Worm (Caenorhabditis elegans) whole organism, L3 larva: Measurements from ENCODE around the gene T23B7.3.

Experiments
- ZK546.5 ChIP-seq: sonication (generic microtip); optimal IDR thresholded peaks from 2 replicates; lab custom pipeline; 2017; ENCODE audit warnings: missing biosample characterization, missing genetic modification characterization
- aly-2 ChIP-seq: fragments of 150-350 bp; optimal IDR thresholded peaks from 2 replicates; lab custom pipeline; 2014; ENCODE audit warnings: missing biosample characterization, missing genetic modification characterization
- ama-1 ChIP-seq: fragments of 150-350 bp; optimal IDR thresholded peaks from 2 replicates; lab custom pipeline; 2018
- ceh-28 ChIP-seq: fragments of 150-350 bp; optimal IDR thresholded peaks from 2 replicates; lab custom pipeline; 2014; ENCODE audit warnings: missing biosample characterization, missing genetic modification reagents, missing genetic modification characterization
- ceh-82 ChIP-seq: fragments of 150-350 bp; optimal IDR thresholded peaks from 2 replicates; lab custom pipeline; 2014; ENCODE audit warnings: missing biosample characterization, missing genetic modification characterization
- ceh-9 ChIP-seq: sonication (generic microtip); optimal IDR thresholded peaks from 2 replicates; lab custom pipeline; 2018; ENCODE audit warnings: missing biosample characterization, missing genetic modification characterization
- daf-12 ChIP-seq: fragments of 150-350 bp; optimal IDR thresholded peaks from 2 replicates; lab custom pipeline; 2014; ENCODE audit warnings: missing biosample characterization, missing genetic modification reagents, missing genetic modification characterization
- egl-5 ChIP-seq: fragments of 150-350 bp; optimal IDR thresholded peaks from 2 replicates; lab custom pipeline; 2017; ENCODE audit warnings: missing biosample characterization, missing genetic modification reagents, missing genetic modification characterization, inconsistent platforms
- elt-2 ChIP-seq: sonication (generic microtip); optimal IDR thresholded peaks from 2 replicates; lab custom pipeline; 2016; ENCODE audit warnings: missing genetic modification reagents, mild to moderate bottlenecking, missing genetic modification characterization, missing compliant biosample characterization
- elt-3 ChIP-seq, 3 experiments: fragments of 150-350 bp in 1 of 3; sonication (generic microtip) in 2 of 3; optimal IDR thresholded peaks; 2 replicates in 2 of 3; 4 replicates in 1 of 3; lab custom pipeline; 2014 to 2017; ENCODE audit warnings: missing biosample characterization in 3 of 3, missing genetic modification characterization in 3 of 3
- eor-1 ChIP-seq, 2 experiments: fragments of 150-350 bp; optimal IDR thresholded peaks; 2 replicates each; lab custom pipeline; 2014 to 2018; ENCODE audit warnings: missing biosample characterization in 2 of 2, missing genetic modification characterization in 2 of 2
- fkh-10 ChIP-seq: sonication (generic microtip); optimal IDR thresholded peaks from 2 replicates; lab custom pipeline; 2017; ENCODE audit warnings: missing biosample characterization, missing genetic modification reagents, missing genetic modification characterization
- fos-1 ChIP-seq: fragments of 150-350 bp; optimal IDR thresholded peaks from 2 replicates; lab custom pipeline; 2014; ENCODE audit warnings: missing biosample characterization, missing genetic modification characterization
- hmg-11 ChIP-seq: sonication (generic microtip); optimal IDR thresholded peaks from 2 replicates; lab custom pipeline; 2016; ENCODE audit warnings: missing genetic modification characterization, missing compliant biosample characterization
- lin-39 ChIP-seq: fragments of 150-350 bp; optimal IDR thresholded peaks from 2 replicates; lab custom pipeline; 2018; ENCODE audit warnings: missing biosample characterization, missing genetic modification reagents, missing genetic modification characterization
- nfya-1 ChIP-seq: sonication (generic microtip); optimal IDR thresholded peaks from 2 replicates; lab custom pipeline; 2017; ENCODE audit warnings: missing genetic modification characterization, mild to moderate bottlenecking, missing compliant biosample characterization, antibody characterized with exemption, moderate library complexity; ENCODE audit not compliant: insufficient read depth
- nhr-11 ChIP-seq: fragments of 150-350 bp; optimal IDR thresholded peaks from 2 replicates; lab custom pipeline; 2014; ENCODE audit warnings: missing biosample characterization, missing genetic modification characterization
- nhr-12 ChIP-seq: fragments of 150-350 bp; optimal IDR thresholded peaks from 2 replicates; lab custom pipeline; 2014; ENCODE audit warnings: missing biosample characterization, missing genetic modification characterization
- nhr-23 ChIP-seq: fragments of 150-350 bp; optimal IDR thresholded peaks from 2 replicates; lab custom pipeline; 2014; ENCODE audit warnings: missing biosample characterization, missing genetic modification reagents, missing genetic modification characterization
- nhr-237 ChIP-seq: fragments of 150-350 bp; optimal IDR thresholded peaks from 2 replicates; lab custom pipeline; 2014; ENCODE audit warnings: missing biosample characterization, missing genetic modification characterization
- nhr-25 ChIP-seq: sonication (generic microtip); optimal IDR thresholded peaks from 2 replicates; lab custom pipeline; 2017; ENCODE audit warnings: missing biosample characterization, missing genetic modification characterization
- nhr-28 ChIP-seq: fragments of 150-350 bp; optimal IDR thresholded peaks from 2 replicates; lab custom pipeline; 2014; ENCODE audit warnings: missing biosample characterization, missing genetic modification characterization
- nhr-43 ChIP-seq: sonication (generic microtip); optimal IDR thresholded peaks from 2 replicates; lab custom pipeline; 2016; ENCODE audit warnings: mild to moderate bottlenecking, missing genetic modification characterization, missing compliant biosample characterization; ENCODE audit not compliant: poor library complexity, severe bottlenecking
- nhr-67 ChIP-seq: fragments of 150-350 bp; optimal IDR thresholded peaks from 2 replicates; lab custom pipeline; 2014; ENCODE audit warnings: missing biosample characterization, missing genetic modification characterization
- nhr-77 ChIP-seq: fragments of 150-350 bp; optimal IDR thresholded peaks from 2 replicates; lab custom pipeline; 2014; ENCODE audit warnings: missing biosample characterization, missing genetic modification characterization
- pha-4 ChIP-seq: fragments of 150-350 bp; optimal IDR thresholded peaks from 2 replicates; lab custom pipeline; 2014; ENCODE audit warnings: missing biosample characterization, missing genetic modification reagents, missing genetic modification characterization
- pqm-1 ChIP-seq: fragments of 150-350 bp; optimal IDR thresholded peaks from 2 replicates; lab custom pipeline; 2017; ENCODE audit warnings: missing biosample characterization, missing genetic modification characterization, inconsistent platforms
- sea-2 ChIP-seq: fragments of 150-350 bp; sonication (generic microtip); optimal IDR thresholded peaks from 4 replicates; lab custom pipeline; 2014; ENCODE audit warnings: missing biosample characterization, missing genetic modification reagents, missing genetic modification characterization
- skn-1 ChIP-seq: fragments of 150-350 bp; optimal IDR thresholded peaks from 2 replicates; lab custom pipeline; 2014; ENCODE audit warnings: missing biosample characterization, missing genetic modification characterization
- zag-1 ChIP-seq: fragments of 150-350 bp; optimal IDR thresholded peaks from 2 replicates; lab custom pipeline; 2014; ENCODE audit warnings: missing biosample characterization, missing genetic modification characterization
- ztf-11 ChIP-seq: fragments of 150-350 bp; optimal IDR thresholded peaks from 2 replicates; lab custom pipeline; 2014; ENCODE audit warnings: missing biosample characterization, missing genetic modification characterization

T23B7.3 gene

DNA sequence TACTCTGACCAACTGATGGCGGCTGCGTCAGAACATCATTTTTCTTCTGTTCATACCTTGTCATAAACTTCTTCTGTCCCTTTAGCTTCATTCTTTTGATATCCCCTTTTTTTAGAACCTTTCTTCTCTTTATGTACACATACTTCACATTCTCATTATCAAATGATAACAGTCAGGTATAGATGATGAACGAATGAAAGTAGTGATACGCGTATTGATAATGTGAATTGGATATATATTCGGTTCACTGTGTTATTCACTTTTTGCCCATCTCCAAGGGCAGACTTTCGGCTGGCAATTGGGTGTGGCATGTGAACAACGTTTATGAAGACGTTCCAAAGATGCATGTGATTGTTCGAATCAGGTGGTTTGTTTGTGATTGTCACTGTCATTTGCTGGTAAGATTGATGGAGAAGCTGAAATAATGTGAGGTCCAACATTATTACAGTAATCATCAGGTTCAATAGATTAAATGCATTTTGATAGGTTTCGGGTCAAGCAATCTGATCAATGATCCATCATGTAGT, 24.4 kb downstream of the T23B7.3 start, which contains the start of gene F11G11.15:
Gene F11G11.15, plus strand, starts transcription at position 511 of the 527 bp plus-strand sequence.
- TF ChIP-seq nhr-77 (tag; lab: Kevin White, UChicago) (no peak), nhr-25 (tag; lab: Kevin White, UChicago) (peak; percentile 79), elt-3 (tag; optimal IDR thresholded peaks at IDR 0.05; lab: Kevin White, UChicago) (peak in 1 of 3 experiments; percentile 42), nhr-43 (tag; lab: Kevin White, UChicago) (peak; percentile 25)

DNA sequence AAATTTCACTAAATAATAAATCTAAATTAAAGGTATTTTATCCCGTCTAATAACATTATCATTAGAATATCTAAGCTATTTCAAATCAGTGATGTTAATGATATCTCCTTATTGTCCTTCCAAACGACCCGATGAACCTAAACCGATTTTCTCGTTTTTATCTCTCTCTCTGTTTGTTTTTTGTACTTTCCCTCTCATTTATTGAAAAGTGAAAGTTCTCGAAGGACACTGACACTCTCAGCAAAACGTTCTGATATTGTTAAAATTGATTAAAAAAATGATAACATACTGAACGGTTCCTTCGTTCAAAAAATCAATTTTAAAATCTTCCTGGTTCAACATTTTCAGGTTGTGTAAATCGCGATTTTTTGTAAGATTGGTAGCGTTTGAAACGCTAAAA, 26.1 kb downstream of the T23B7.3 start, which contains the start of gene F11G11.13:
Gene F11G11.13, minus strand, starts transcription at position 89 of the 400 bp plus-strand sequence.
- peak in 1 of 3 experiments; percentile 6 for TF ChIP-seq elt-3 (tag; optimal IDR thresholded peaks at IDR 0.05; lab: Kevin White, UChicago)
- peak; percentile 67 for TF ChIP-seq nhr-25 (tag; lab: Kevin White, UChicago)
- peak; percentile 55 for TF ChIP-seq nhr-23 (tag; lab: Kevin White, UChicago)
- no peak for TF ChIP-seq pha-4
- peak; percentile 27 for TF ChIP-seq nhr-43 (tag; lab: Kevin White, UChicago)

DNA sequence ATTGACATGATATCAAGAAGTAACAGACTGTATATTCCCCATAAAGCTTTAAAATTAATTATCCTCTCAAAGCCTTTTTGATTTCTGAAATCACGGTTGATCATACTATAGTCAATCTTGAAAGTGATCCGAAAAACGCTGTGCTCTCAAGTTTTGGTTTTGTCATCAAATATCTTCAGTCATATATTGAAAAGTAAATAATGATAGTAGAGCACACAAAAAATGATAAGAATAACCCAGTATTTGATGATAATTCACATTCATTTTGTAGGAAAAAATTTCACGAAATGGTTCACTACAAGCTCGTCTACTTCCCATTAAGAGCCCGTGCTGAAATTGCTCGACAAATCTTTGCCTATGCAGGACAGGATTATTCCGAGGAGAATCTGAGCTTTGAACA, 29.6 kb downstream of the T23B7.3 start, which contains the start of gene gst-6:
Gene gst-6, plus strand, starts transcription at position 263 of the 400 bp plus-strand sequence.
- TF ChIP-seq nhr-12 (tag; lab: Kevin White, UChicago), result no peak
- no peak for TF ChIP-seq sea-2 (GFP tag; lab: Kevin White, UChicago)
- no peak for TF ChIP-seq elt-3 (tag; optimal IDR thresholded peaks at IDR 0.05; lab: Kevin White, UChicago)
- TF ChIP-seq eor-1 (tag; optimal IDR thresholded peaks at IDR 0.05; lab: Kevin White, UChicago), result no peak
- TF ChIP-seq hmg-11 (tag; lab: Kevin White, UChicago), result no peak
- no peak for TF ChIP-seq nhr-11
- TF ChIP-seq fos-1 (tag; lab: Kevin White, UChicago), result no peak
- TF ChIP-seq elt-2, result peak; percentile 76
- TF ChIP-seq ztf-11 (tag; lab: Kevin White, UChicago), result no peak
- no peak for TF ChIP-seq ceh-82 (tag; lab: Kevin White, UChicago)
- TF ChIP-seq pqm-1 (tag; lab: Kevin White, UChicago), result peak; percentile 59
- no peak for TF ChIP-seq ceh-28 (tag; lab: Kevin White, UChicago)
- TF ChIP-seq ZK546.5 (tag; lab: Kevin White, UChicago), result no peak
- TF ChIP-seq ceh-9 (tag; lab: Kevin White, UChicago), result no peak
- no peak for TF ChIP-seq fkh-10 (GFP tag; lab: Kevin White, UChicago)
- TF ChIP-seq egl-5 (tag; lab: Kevin White, UChicago), result no peak
- TF ChIP-seq pha-4, result peak; percentile 53
- no peak for TF ChIP-seq nhr-28 (tag; lab: Kevin White, UChicago)
- TF ChIP-seq ama-1 (lab: Kevin White, UChicago), result no peak
- TF ChIP-seq skn-1 (tag; lab: Kevin White, UChicago), result peak; percentile 81
- no peak for TF ChIP-seq aly-2 (tag; lab: Kevin White, UChicago)

DNA sequence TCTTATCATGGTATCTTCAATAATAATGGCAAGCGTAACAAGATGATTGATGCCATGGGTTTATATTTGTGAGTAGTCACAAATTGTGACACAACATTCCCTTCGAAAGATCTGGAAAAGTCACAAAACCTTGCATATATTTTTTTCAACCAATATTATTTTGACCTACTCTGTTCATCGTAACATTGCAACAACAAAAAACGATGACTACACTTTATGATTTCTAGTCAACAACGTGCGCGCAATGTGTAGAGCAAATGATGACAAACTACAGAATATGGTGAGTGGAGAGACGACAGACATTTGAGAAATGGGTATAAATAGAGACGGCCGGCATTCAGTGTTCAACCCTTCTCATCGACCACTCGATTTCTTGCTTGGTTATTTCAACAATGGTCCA, 31.7 kb downstream of the T23B7.3 start, which contains the start of gene gst-7:
Gene gst-7, plus strand, starts transcription at position 336 of the 400 bp plus-strand sequence.
- TF ChIP-seq elt-2, result peak; percentile 92
- TF ChIP-seq pha-4, result peak; percentile 92
- peak; percentile 76 for TF ChIP-seq pqm-1 (tag; lab: Kevin White, UChicago)
- TF ChIP-seq lin-39 (tag; lab: Kevin White, UChicago), result peak; percentile 26
- TF ChIP-seq nfya-1 (tag; lab: Kevin White, UChicago), result peak; percentile 40
- TF ChIP-seq eor-1 (tag; optimal IDR thresholded peaks at IDR 0.05; lab: Kevin White, UChicago), result no peak
- no peak for TF ChIP-seq nhr-237 (tag; lab: Kevin White, UChicago)
- TF ChIP-seq skn-1 (tag; lab: Kevin White, UChicago), result peak; percentile 96
- peak; percentile 34 for TF ChIP-seq nhr-23 (tag; lab: Kevin White, UChicago)
- no peak for TF ChIP-seq daf-12 (tag; lab: Kevin White, UChicago)
- no peak for TF ChIP-seq fkh-10 (GFP tag; lab: Kevin White, UChicago)
- TF ChIP-seq zag-1, result no peak
- TF ChIP-seq nhr-67 (tag; lab: Kevin White, UChicago), result no peak
- peak; percentile 25 for TF ChIP-seq nhr-25 (tag; lab: Kevin White, UChicago)
- TF ChIP-seq, all 47 proteins: peak for 8

DNA sequence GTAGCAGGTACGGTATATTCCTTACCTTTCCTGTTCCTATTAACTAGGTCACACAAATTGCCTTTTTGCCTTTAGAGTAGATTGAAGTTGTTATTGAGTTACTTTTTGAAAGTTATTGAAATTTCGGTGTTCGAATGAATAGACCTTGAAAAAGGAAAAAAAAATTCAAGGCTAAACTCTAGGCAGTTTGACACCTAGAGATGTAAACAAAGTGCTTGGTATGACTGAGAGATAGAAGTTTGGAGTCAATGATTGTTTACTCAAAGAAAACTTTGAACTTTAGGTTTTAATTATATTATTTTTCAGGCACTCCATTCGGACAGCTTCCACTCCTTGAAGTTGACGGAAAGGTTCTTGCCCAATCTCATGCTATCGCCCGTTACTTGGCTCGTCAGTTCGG, 32.5 kb downstream of the T23B7.3 start:
- no peak for TF ChIP-seq nhr-23 (tag; lab: Kevin White, UChicago)
- TF ChIP-seq pha-4, result peak; percentile 68
